Fruit fly (Drosophila melanogaster) whole organism, prepupa: ENCODE measurements around the gene Tpr2.

ENCODE experiments used
- CG11902 ChIP-seq: fragments of 200-800 bp; sonication (Bioruptor generic); optimal IDR thresholded peaks from 3 replicates; lab custom pipeline; 2016; ENCODE audit warnings: missing biosample characterization, missing genetic modification characterization
- CG4318 ChIP-seq: fragments of 200-800 bp; sonication (Bioruptor generic); optimal IDR thresholded peaks from 3 replicates; lab custom pipeline; 2017; ENCODE audit warnings: missing biosample characterization, mild to moderate bottlenecking, missing genetic modification characterization
- CG6163 ChIP-seq: fragments of 200-800 bp; sonication (Bioruptor generic); IDR thresholded peaks from 3 replicates; pipeline ENCODE4 v1.3.6; 2022; ENCODE audit warnings: missing biosample characterization, missing genetic modification characterization
- CG6854 ChIP-seq: fragments of 200-800 bp; sonication (Bioruptor generic); optimal IDR thresholded peaks from 2 replicates; lab custom pipeline; 2017; ENCODE audit warnings: missing biosample characterization, mild to moderate bottlenecking, missing genetic modification characterization
- CG8319 ChIP-seq: fragments of 200-800 bp; sonication (Bioruptor generic); optimal IDR thresholded peaks from 3 replicates; lab custom pipeline; 2016; ENCODE audit warnings: missing biosample characterization, missing genetic modification characterization
- Ets96B ChIP-seq: fragments of 200-800 bp; optimal IDR thresholded peaks from 2 replicates; lab custom pipeline; 2019; ENCODE audit warnings: missing biosample characterization, mild to moderate bottlenecking, missing genetic modification characterization, moderate library complexity
- Hr4 ChIP-seq: fragments of 200-800 bp; sonication (Bioruptor generic); optimal IDR thresholded peaks from 3 replicates; lab custom pipeline; 2016; ENCODE audit warnings: missing biosample characterization, missing genetic modification characterization
- Lpt ChIP-seq: fragments of 200-800 bp; sonication (Bioruptor generic); optimal IDR thresholded peaks from 3 replicates; lab custom pipeline; 2016; ENCODE audit warnings: missing biosample characterization, missing genetic modification characterization
- Sox14 ChIP-seq: fragments of 200-800 bp; sonication (Bioruptor generic); optimal IDR thresholded peaks from 3 replicates; lab custom pipeline; 2016; ENCODE audit warnings: missing biosample characterization, missing genetic modification characterization
- Sox15 ChIP-seq: fragments of 200-800 bp; sonication (Bioruptor generic); optimal IDR thresholded peaks from 3 replicates; lab custom pipeline; 2016; ENCODE audit warnings: missing biosample characterization, missing genetic modification characterization
- dac ChIP-seq: fragments of 200-800 bp; sonication (Bioruptor generic); optimal IDR thresholded peaks from 2 replicates; lab custom pipeline; 2017; ENCODE audit warnings: missing biosample characterization, mild to moderate bottlenecking, missing genetic modification characterization
- fd59A ChIP-seq: fragments of 200-800 bp; sonication (Bioruptor generic); optimal IDR thresholded peaks from 2 replicates; lab custom pipeline; 2017; ENCODE audit warnings: missing biosample characterization, mild to moderate bottlenecking, missing genetic modification characterization, missing genetic modification reagents
- pdm3 ChIP-seq: fragments of 200-800 bp; sonication (Bioruptor generic); optimal IDR thresholded peaks from 3 replicates; lab custom pipeline; 2016; ENCODE audit warnings: missing biosample characterization, missing genetic modification characterization
- spab ChIP-seq: fragments of 200-800 bp; sonication (Bioruptor generic); optimal IDR thresholded peaks from 2 replicates; lab custom pipeline; 2017; ENCODE audit warnings: missing biosample characterization, mild to moderate bottlenecking, missing genetic modification characterization, missing genetic modification reagents

dm6 chr2L:16534174-16534835, 43.0 kb downstream of the Tpr2 start:
- TF ChIP-seq CG8319, result no peak
- peak; percentile 27 for TF ChIP-seq dac
- no peak for TF ChIP-seq CG6854 (GFP tag; lab: Kevin White, UChicago)
- TF ChIP-seq CG11902 (GFP tag; lab: Kevin White, UChicago), result no peak
- no peak for TF ChIP-seq pdm3 (GFP tag; lab: Kevin White, UChicago)
- TF ChIP-seq Lpt (GFP tag; lab: Kevin White, UChicago), result no peak
- no peak for TF ChIP-seq fd59A
- TF ChIP-seq Ets96B (tag; lab: Kevin White, UChicago), result peak; percentile 0
- peak; percentile 1 for TF ChIP-seq Sox14 (GFP tag; lab: Kevin White, UChicago)
- TF ChIP-seq CG6163 (GFP tag; lab: Robert Waterston, UW), result peak; percentile 74; the same call in 2 of the 3 replicates
- TF ChIP-seq spab (GFP tag; lab: Kevin White, UChicago), result peak; percentile 19
- TF ChIP-seq Hr4, result peak; percentile 15
- peak; percentile 5 for TF ChIP-seq CG4318 (GFP tag; lab: Kevin White, UChicago)
- no peak for TF ChIP-seq Sox15
